Fruit fly (Drosophila melanogaster) Kc167 (cell line): ENCODE data around the gene CG46467.

ENCODE experiments used
- h ChIP-seq: fragments of >200 bp; optimal IDR thresholded peaks from 3 replicates; lab custom pipeline; 2018; ENCODE audit warnings: missing external identifiers
- insv ChIP-seq: fragments of >200 bp; optimal IDR thresholded peaks from 3 replicates; lab custom pipeline; 2018; ENCODE audit warnings: missing external identifiers

DNA sequence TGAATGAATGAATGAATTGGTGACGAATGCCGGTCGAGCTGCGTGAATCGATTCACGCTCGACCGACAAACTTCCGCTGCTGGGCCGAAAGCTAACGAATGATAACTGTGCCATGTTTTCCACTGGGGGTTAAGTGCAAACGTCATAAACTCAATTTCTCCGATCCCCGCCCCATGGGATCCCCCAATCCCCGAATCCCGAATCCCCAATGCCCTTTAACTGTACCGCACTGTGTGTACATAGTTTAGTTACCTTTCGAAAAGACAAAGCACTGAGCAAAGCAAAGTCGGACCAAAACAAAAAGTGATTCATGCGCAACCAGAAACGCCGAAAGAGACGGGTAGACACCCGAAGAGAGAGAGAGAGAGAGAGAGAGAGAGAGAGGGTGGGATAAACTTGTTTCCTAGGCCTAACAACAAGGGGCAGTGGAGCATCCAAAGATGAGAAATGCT lies 160.5 kb downstream of the CG46467 start:
- TF ChIP-seq insv = no peak
- TF ChIP-seq h (lab: Kevin White, UChicago) = no peak
